Worm (Caenorhabditis elegans) whole organism, late embryonic: ENCODE data around the gene T28D6.3.

ENCODE experiments used
- C08G9.2 ChIP-seq: sonication (generic microtip); optimal IDR thresholded peaks from 2 replicates; lab custom pipeline; 2016; ENCODE audit warnings: mild to moderate bottlenecking, missing genetic modification characterization, moderate library complexity, missing compliant biosample characterization
- F13H6.1 ChIP-seq: sonication (generic microtip); optimal IDR thresholded peaks from 2 replicates; lab custom pipeline; 2016; ENCODE audit warnings: missing genetic modification characterization, missing compliant biosample characterization
- T23F11.4 ChIP-seq: fragments of 200-800 bp; sonication (Bioruptor generic); optimal IDR thresholded peaks from 2 replicates; lab custom pipeline; 2018; ENCODE audit warnings: mild to moderate bottlenecking, missing genetic modification characterization, missing compliant biosample characterization
- Y22D7AL.16 ChIP-seq: sonication (generic microtip); optimal IDR thresholded peaks from 2 replicates; lab custom pipeline; 2016; ENCODE audit warnings: missing genetic modification characterization, missing compliant biosample characterization
- ceh-18 ChIP-seq: sonication (generic microtip); optimal IDR thresholded peaks from 2 replicates; lab custom pipeline; 2016; ENCODE audit warnings: missing genetic modification characterization, missing compliant biosample characterization
- ceh-19 ChIP-seq: fragments of 200-800 bp; sonication (Bioruptor generic); optimal IDR thresholded peaks from 2 replicates; lab custom pipeline; 2018; ENCODE audit warnings: mild to moderate bottlenecking, missing genetic modification characterization, missing compliant biosample characterization
- ceh-2 ChIP-seq: sonication (generic microtip); optimal IDR thresholded peaks from 2 replicates; lab custom pipeline; 2016; ENCODE audit warnings: missing genotype, missing genetic modification characterization, missing compliant biosample characterization
- ceh-24 ChIP-seq: sonication (generic microtip); optimal IDR thresholded peaks from 2 replicates; lab custom pipeline; 2016; ENCODE audit warnings: mild to moderate bottlenecking, missing genetic modification characterization, missing compliant biosample characterization
- ceh-31 ChIP-seq: sonication (generic microtip); optimal IDR thresholded peaks from 2 replicates; lab custom pipeline; 2016; ENCODE audit warnings: missing genetic modification characterization, missing compliant biosample characterization
- che-1 ChIP-seq: sonication (generic microtip); optimal IDR thresholded peaks from 2 replicates; lab custom pipeline; 2016; ENCODE audit warnings: mild to moderate bottlenecking, missing genetic modification characterization, missing compliant biosample characterization
- elt-2 ChIP-seq: sonication (generic microtip); optimal IDR thresholded peaks from 2 replicates; lab custom pipeline; 2016; ENCODE audit warnings: missing genetic modification reagents, missing genetic modification characterization, missing compliant biosample characterization
- fkh-10 ChIP-seq: fragments of 150-350 bp; optimal IDR thresholded peaks from 2 replicates; lab custom pipeline; 2014; ENCODE audit warnings: missing biosample characterization, missing genetic modification reagents, missing genetic modification characterization
- fkh-6 ChIP-seq: sonication (generic microtip); optimal IDR thresholded peaks from 2 replicates; lab custom pipeline; 2016; ENCODE audit warnings: missing genetic modification characterization, missing compliant biosample characterization
- gmeb-2 ChIP-seq: sonication (generic microtip); optimal IDR thresholded peaks from 2 replicates; lab custom pipeline; 2016; ENCODE audit warnings: missing genetic modification characterization, inconsistent platforms, missing compliant biosample characterization
- hlh-13 ChIP-seq: fragments of 200-800 bp; sonication (Bioruptor generic); optimal IDR thresholded peaks from 2 replicates; lab custom pipeline; 2018; ENCODE audit warnings: mild to moderate bottlenecking, missing genetic modification characterization, missing compliant biosample characterization
- hlh-15 ChIP-seq: sonication (generic microtip); optimal IDR thresholded peaks from 2 replicates; lab custom pipeline; 2016; ENCODE audit warnings: missing genetic modification characterization, missing compliant biosample characterization
- lim-6 ChIP-seq: sonication (generic microtip); optimal IDR thresholded peaks from 2 replicates; lab custom pipeline; 2016; ENCODE audit warnings: missing genetic modification characterization, missing compliant biosample characterization
- madf-2 ChIP-seq: sonication (generic microtip); optimal IDR thresholded peaks from 2 replicates; lab custom pipeline; 2017; ENCODE audit warnings: missing genetic modification characterization, missing compliant biosample characterization
- nfya-1 ChIP-seq: sonication (generic microtip); optimal IDR thresholded peaks from 2 replicates; lab custom pipeline; 2017; ENCODE audit warnings: missing genetic modification characterization, mild to moderate bottlenecking, missing compliant biosample characterization, antibody characterized with exemption, moderate library complexity
- nhr-11 ChIP-seq: fragments of 150-350 bp; optimal IDR thresholded peaks from 2 replicates; lab custom pipeline; 2014; ENCODE audit warnings: missing biosample characterization, missing genetic modification characterization
- nhr-232 ChIP-seq: sonication (generic microtip); optimal IDR thresholded peaks from 2 replicates; lab custom pipeline; 2016; ENCODE audit warnings: missing genetic modification characterization, missing compliant biosample characterization
- npax-4 ChIP-seq: sonication (generic microtip); optimal IDR thresholded peaks from 2 replicates; lab custom pipeline; 2016; ENCODE audit warnings: missing genetic modification characterization, missing compliant biosample characterization
- pag-3 ChIP-seq: sonication (generic microtip); optimal IDR thresholded peaks from 2 replicates; lab custom pipeline; 2016; ENCODE audit warnings: missing compliant biosample characterization, missing genetic modification characterization, borderline replicate concordance
- pat-9 ChIP-seq: fragments of 200-800 bp; sonication (Bioruptor generic); optimal IDR thresholded peaks from 2 replicates; lab custom pipeline; 2018; ENCODE audit warnings: mild to moderate bottlenecking, missing genetic modification characterization, moderate library complexity, missing compliant biosample characterization
- pax-1 ChIP-seq: fragments of 150-350 bp; optimal IDR thresholded peaks from 2 replicates; lab custom pipeline; 2014; ENCODE audit warnings: missing biosample characterization, missing genetic modification characterization
- pqm-1 ChIP-seq: sonication (generic microtip); optimal IDR thresholded peaks from 2 replicates; lab custom pipeline; 2016; ENCODE audit warnings: missing genetic modification characterization, missing compliant biosample characterization
- ref-2 ChIP-seq: sonication (generic microtip); optimal IDR thresholded peaks from 2 replicates; lab custom pipeline; 2016; ENCODE audit warnings: missing genetic modification characterization, missing compliant biosample characterization
- sdc-2 ChIP-seq: sonication (generic microtip); optimal IDR thresholded peaks from 2 replicates; lab custom pipeline; 2016; ENCODE audit warnings: missing genotype, missing genetic modification characterization, missing compliant biosample characterization
- sox-4 ChIP-seq: sonication (generic microtip); optimal IDR thresholded peaks from 2 replicates; lab custom pipeline; 2017; ENCODE audit warnings: mild to moderate bottlenecking, missing genetic modification characterization, inconsistent platforms, missing compliant biosample characterization
- tbx-2 ChIP-seq: sonication (generic microtip); optimal IDR thresholded peaks from 2 replicates; lab custom pipeline; 2016; ENCODE audit warnings: missing genetic modification characterization, missing compliant biosample characterization
- tbx-7 ChIP-seq: sonication (generic microtip); optimal IDR thresholded peaks from 2 replicates; lab custom pipeline; 2016; ENCODE audit warnings: missing genotype, missing genetic modification characterization, missing compliant biosample characterization
- unc-42 ChIP-seq: sonication (generic microtip); optimal IDR thresholded peaks from 2 replicates; lab custom pipeline; 2016; ENCODE audit warnings: missing genotype, missing genetic modification characterization, missing compliant biosample characterization
- unc-55 ChIP-seq: sonication (generic microtip); optimal IDR thresholded peaks from 2 replicates; lab custom pipeline; 2017; ENCODE audit warnings: missing biosample characterization, missing genetic modification reagents, missing genetic modification characterization
- unc-86 ChIP-seq: sonication (generic microtip); optimal IDR thresholded peaks from 2 replicates; lab custom pipeline; 2016; ENCODE audit warnings: missing genetic modification characterization, missing compliant biosample characterization

Gene T28D6.3

DNA sequence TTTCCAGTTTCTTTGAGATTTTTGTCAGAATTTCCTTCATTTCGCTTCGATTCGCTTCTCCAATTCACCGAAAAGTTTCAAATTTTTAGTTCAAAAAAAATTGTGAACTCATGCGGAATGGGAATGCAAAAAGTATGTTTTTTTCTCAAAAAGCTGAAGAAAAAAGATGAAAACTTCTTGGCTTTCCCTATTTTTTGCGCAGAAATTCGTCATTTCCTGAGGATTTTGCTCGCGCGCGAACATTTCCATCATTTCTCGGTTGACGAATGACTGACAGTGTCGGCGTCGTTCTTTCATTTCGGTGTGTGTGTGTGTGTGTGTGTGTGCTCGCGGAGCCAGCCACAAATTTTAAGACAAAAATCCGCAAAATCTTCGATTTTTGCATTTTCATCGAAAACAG lies 34.3 kb upstream of the T28D6.3 start:
- no peak for TF ChIP-seq unc-55 (GFP tag; lab: Kevin White, UChicago)
- no peak for TF ChIP-seq tbx-2

DNA sequence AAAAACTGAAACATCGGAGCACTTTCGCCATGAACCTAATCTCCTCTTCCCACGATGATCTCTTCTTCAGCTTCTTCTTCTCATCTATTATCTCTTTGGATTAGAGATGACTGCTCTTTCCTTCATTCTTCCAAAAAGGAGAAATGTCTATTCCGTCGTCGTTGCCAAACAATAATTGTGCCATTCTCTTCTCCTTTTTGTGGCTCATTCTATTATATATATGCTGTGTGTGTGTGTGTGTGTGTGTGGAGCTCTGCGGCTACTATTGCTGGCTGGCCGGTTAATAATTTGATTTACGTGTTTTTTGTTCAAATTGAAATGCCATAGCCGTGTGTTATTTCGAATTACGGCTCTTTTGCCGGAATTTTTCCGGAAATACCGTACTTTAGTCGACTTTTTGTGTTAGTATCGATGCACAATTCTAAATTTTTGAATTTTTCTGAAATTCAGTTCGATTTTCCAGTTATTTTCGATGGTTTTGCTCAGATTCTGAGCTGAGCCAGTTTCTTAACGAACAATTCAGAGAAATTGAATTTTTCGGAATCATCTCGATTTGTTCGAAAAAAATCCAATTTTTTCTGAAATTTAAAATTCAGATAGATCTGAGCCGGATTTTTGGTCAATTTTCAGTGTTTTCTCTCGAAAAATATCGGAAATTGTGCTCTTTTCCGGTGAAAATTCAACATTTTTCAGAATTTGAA lies 33.4 kb upstream of the T28D6.3 start, which contains the start of gene T28D6.5:
Gene T28D6.5, plus strand, starts transcription at position 651 of the 701 bp plus-strand sequence.
- no peak for TF ChIP-seq che-1 (tag; lab: Kevin White, UChicago)
- TF ChIP-seq F13H6.1, result no peak
- no peak for TF ChIP-seq Y22D7AL.16
- TF ChIP-seq unc-42 (tag; lab: Kevin White, UChicago), result peak; percentile 85
- TF ChIP-seq elt-2, result no peak
- no peak for TF ChIP-seq pqm-1 (tag; lab: Kevin White, UChicago)

DNA sequence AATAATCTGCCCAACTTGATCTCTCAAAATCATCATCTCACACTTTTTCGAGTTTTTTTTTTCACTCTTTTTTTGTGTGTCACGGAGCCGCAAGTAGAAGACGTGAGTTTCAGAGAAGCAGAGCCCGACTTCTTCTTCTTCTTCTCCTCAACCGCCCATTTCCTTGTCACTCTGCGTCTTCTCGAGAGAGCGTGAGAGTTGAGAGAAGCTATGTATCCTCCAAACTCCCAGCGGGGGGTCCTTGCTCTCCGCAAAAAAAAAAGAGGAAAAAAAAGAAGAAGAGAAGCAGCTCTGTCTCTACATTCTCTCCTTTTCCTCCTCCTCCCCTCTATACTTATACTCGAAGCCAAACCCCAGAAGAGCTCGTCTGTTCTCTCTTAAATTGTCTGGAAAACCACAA lies 32.2 kb upstream of the T28D6.3 start:
- TF ChIP-seq pag-3 (tag; lab: Kevin White, UChicago) (no peak), lim-6 (tag; lab: Kevin White, UChicago) (no peak), ceh-31 (tag; lab: Kevin White, UChicago) (peak; percentile 24), gmeb-2 (no peak), ceh-2 (tag; lab: Kevin White, UChicago) (no peak), unc-42 (tag; lab: Kevin White, UChicago) (peak; percentile 48), nhr-232 (tag; lab: Kevin White, UChicago) (no peak), elt-2 (no peak), ceh-18 (peak; percentile 28), hlh-13 (GFP tag; lab: Kevin White, UChicago) (no peak), sdc-2 (tag; lab: Kevin White, UChicago) (no peak), madf-2 (no peak), ref-2 (tag; lab: Kevin White, UChicago) (peak; percentile 40), T23F11.4 (GFP tag; lab: Kevin White, UChicago) (no peak)

DNA sequence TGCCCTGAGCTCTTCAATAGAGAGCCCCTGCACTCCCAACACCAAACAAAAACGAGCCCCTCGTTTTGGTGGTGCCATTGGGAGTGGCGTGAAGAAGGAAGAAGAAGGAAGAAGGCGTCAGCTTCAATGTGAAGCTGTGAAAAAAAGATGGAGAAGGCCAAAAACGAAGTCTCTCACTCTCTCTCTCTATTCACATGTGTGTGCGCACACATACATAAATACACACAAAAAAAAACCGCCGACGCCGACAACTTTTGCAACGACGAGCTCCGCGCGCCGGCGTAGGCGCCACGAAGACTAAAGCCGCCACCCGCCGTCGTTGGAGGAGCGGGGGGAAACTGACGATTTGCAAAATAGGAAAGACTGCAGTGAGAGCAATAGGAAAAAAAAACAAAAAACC lies 30.5 kb upstream of the T28D6.3 start:
- no peak for TF ChIP-seq F13H6.1
- TF ChIP-seq pag-3 (tag; lab: Kevin White, UChicago), result no peak
- no peak for TF ChIP-seq unc-86 (tag; lab: Kevin White, UChicago)
- TF ChIP-seq ceh-31 (tag; lab: Kevin White, UChicago), result no peak
- TF ChIP-seq ref-2 (tag; lab: Kevin White, UChicago), result no peak
- no peak for TF ChIP-seq ceh-19
- TF ChIP-seq hlh-15 (tag; lab: Kevin White, UChicago), result no peak
- TF ChIP-seq elt-2, result no peak
- TF ChIP-seq nhr-11 (tag; lab: Kevin White, UChicago), result no peak
- TF ChIP-seq ceh-24, result no peak
- TF ChIP-seq T23F11.4 (GFP tag; lab: Kevin White, UChicago), result no peak
- no peak for TF ChIP-seq pqm-1 (tag; lab: Kevin White, UChicago)
- TF ChIP-seq hlh-13 (GFP tag; lab: Kevin White, UChicago), result no peak
- no peak for TF ChIP-seq sox-4
- TF ChIP-seq C08G9.2 (tag; lab: Kevin White, UChicago), result no peak
- TF ChIP-seq fkh-6 (tag; lab: Kevin White, UChicago), result no peak
- TF ChIP-seq pax-1, result no peak
- no peak for TF ChIP-seq npax-4
- TF ChIP-seq fkh-10 (GFP tag; lab: Kevin White, UChicago), result no peak

DNA sequence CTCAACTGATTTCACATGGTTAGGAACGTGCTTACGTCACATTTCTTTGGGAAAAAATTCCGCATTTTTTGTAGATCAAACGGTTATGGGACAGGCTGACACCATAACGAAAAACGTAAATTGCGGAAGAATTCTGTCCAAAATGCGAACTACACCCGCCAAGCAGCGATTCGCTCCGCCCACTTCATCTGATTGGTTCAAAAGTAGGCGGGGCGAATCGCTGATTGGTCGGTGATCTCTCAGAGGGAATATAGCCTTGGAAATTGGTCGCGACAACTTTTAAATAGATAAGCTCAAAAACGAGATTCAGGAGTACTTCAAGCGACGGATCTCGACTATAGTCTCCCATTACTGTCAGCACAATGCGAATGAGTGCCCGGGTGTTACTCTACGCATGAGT lies 28.9 kb upstream of the T28D6.3 start:
- TF ChIP-seq nfya-1, result peak; percentile 71
- TF ChIP-seq tbx-7 (tag; lab: Kevin White, UChicago), result no peak
- no peak for TF ChIP-seq pat-9 (tag; lab: Kevin White, UChicago)
